Fruit fly (Drosophila melanogaster): ENCODE measurements around the gene CG44098.

CG44098 gene

DNA sequence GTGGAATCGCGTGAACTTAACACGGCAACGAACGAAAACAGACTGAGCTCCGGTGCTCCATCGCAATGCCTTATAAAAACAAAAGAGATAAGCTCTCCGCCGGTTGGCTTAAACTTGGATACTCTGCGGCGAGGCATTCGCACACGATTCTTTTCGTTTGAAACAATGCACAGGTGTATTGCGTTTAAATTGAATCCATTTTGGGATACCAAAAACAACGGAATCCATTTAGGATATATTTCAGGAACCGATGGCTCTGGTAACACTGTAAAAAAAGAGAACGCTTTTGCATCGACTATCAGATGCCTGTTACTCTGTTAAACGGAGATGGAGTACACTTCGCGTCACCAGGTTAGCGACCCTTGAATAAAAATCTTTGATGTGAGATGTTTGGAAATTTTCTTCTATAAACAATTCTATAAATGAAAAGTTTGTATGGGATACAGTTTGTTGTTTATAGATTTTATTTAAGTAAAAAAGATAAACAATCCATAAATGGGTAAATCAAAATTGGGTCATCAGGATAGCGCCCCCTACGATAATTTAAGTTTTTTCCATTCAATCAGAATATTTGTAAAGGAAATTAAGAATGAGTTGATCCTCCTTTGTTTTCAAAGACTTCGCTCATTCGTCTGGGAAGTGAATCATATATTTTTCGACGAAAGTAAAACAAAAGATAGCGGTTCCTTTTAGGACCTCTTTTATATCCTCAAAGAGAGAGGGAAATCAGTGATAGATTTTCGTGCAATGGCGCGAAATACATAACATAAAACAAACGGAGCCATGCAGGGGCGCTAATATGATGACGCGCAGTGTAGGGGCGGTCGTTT is 41.0 kb downstream of the CG44098 start, which contains the start of gene Nep2 (continued):
- TF ChIP-seq h (optimal IDR thresholded peaks at IDR 0.05) (no peak), CG15011 (GFP tag; optimal IDR thresholded peaks at IDR 0.05) (no peak), so (GFP tag; IDR thresholded peaks at IDR 0.05) (no peak), esg (GFP tag; conservative IDR thresholded peaks at IDR 0.05) (no peak), Neu2 (GFP tag; optimal IDR thresholded peaks at IDR 0.05; ENCODE audit: borderline replicate concordance) (no peak), CG18262 (tag; optimal IDR thresholded peaks at IDR 0.05) (peak; percentile 44), CG12942 (GFP tag; optimal IDR thresholded peaks at IDR 0.05) (no peak), CG7556 (GFP tag; optimal IDR thresholded peaks at IDR 0.05) (peak; percentile 56), Dfd (GFP tag; optimal IDR thresholded peaks at IDR 0.05) (no peak), dysf (GFP tag; IDR thresholded peaks at IDR 0.05) (no peak), CG7987 (GFP tag; optimal IDR thresholded peaks at IDR 0.05) (no peak), ken (GFP tag; IDR thresholded peaks at IDR 0.05) (no peak), Meics (GFP tag; optimal IDR thresholded peaks at IDR 0.05) (peak; percentile 49), Sox102F (GFP tag; optimal IDR thresholded peaks at IDR 0.05) (peak; percentile 20), CG32532 (GFP tag; IDR thresholded peaks at IDR 0.05) (0 out of 2 replicates have a peak, but pooled peaks have one; percentile 6), CG14441 (GFP tag; IDR thresholded peaks at IDR 0.05) (no peak), sqz (GFP tag; optimal IDR thresholded peaks at IDR 0.05) (no peak), CG5245 (GFP tag; optimal IDR thresholded peaks at IDR 0.05) (no peak), crol (GFP tag; IDR thresholded peaks at IDR 0.05) (no peak)

DNA sequence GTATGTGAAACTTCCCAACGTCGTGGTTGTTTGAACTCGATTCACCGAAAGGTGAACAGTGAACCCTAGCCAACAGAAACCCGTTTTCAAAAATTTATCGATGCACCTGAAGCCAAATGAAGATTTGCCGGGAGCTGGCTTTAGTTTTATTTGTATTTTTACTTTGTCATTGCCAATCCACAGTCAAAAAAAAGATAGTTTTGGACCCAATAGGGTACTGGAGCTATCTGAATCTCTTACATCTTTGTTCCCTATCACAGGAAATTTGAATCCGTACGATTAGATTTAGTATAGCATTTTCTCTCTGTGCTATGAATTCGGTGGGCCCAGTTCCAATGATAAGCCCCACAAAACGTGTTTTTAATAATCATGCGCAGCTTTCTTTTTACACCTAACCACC is 42.0 kb downstream of the CG44098 start:
- TF ChIP-seq Med (GFP tag) (peak; percentile 40), CG13287 (GFP tag; IDR thresholded peaks at IDR 0.05; ENCODE audit: partially characterized antibody) (no peak), CG3995 (GFP tag; optimal IDR thresholded peaks at IDR 0.05) (no peak), CG17829 (tag; optimal IDR thresholded peaks at IDR 0.05) (peak; percentile 16), CG8089 (GFP tag; optimal IDR thresholded peaks at IDR 0.05) (no peak), ase (GFP tag; IDR thresholded peaks at IDR 0.05) (no peak), Dp (GFP tag; optimal IDR thresholded peaks at IDR 0.05) (no peak), Atf3 (GFP tag; optimal IDR thresholded peaks at IDR 0.05) (no peak), ham (GFP tag; IDR thresholded peaks at IDR 0.05) (no peak), CG1603 (tag; optimal IDR thresholded peaks at IDR 0.05) (peak; percentile 22), tap (tag; optimal IDR thresholded peaks at IDR 0.05) (no peak), gcm2 (GFP tag; optimal IDR thresholded peaks at IDR 0.05) (no peak), CG13424 (tag; optimal IDR thresholded peaks at IDR 0.05) (peak; percentile 2), Blimp-1 (GFP tag; optimal IDR thresholded peaks at IDR 0.05) (peak; percentile 50), CG17612 (GFP tag; IDR thresholded peaks at IDR 0.05) (no peak), ken (GFP tag; IDR thresholded peaks at IDR 0.05) (0 out of 3 replicates have a peak, but pooled peaks have one; percentile 8), Poxn (GFP tag; IDR thresholded peaks at IDR 0.05) (no peak), row (GFP tag; IDR thresholded peaks at IDR 0.05) (peak; percentile 32; the same call in 2 of the 3 replicates), Hr78 (GFP tag; optimal IDR thresholded peaks at IDR 0.05) (peak in 1 of 2 experiments; percentile 76), hbn (GFP tag; IDR thresholded peaks at IDR 0.05; ENCODE audit: partially characterized antibody) (no peak), CG14860 (GFP tag; IDR thresholded peaks at IDR 0.05; ENCODE audit: partially characterized antibody) (no peak), phol (tag; optimal IDR thresholded peaks at IDR 0.05) (peak; percentile 13), ci (GFP tag; IDR thresholded peaks at IDR 0.05) (peak; percentile 39; the same call in 1 of the 3 replicates), da (GFP tag; optimal IDR thresholded peaks at IDR 0.05) (no peak), CG2889 (GFP tag; IDR thresholded peaks at IDR 0.05) (no peak), Mad (GFP tag; optimal IDR thresholded peaks at IDR 0.05) (no peak), CG1647 (GFP tag; optimal IDR thresholded peaks at IDR 0.05) (no peak), CG8388 (GFP tag; optimal IDR thresholded peaks at IDR 0.05) (peak; percentile 30), grau (tag; optimal IDR thresholded peaks at IDR 0.05) (peak; percentile 69), vvl (GFP tag; IDR thresholded peaks at IDR 0.05) (peak; percentile 35), D19A (tag; optimal IDR thresholded peaks at IDR 0.05) (peak; percentile 28), Asciz (GFP tag; optimal IDR thresholded peaks at IDR 0.05) (no peak)
